Worm (Caenorhabditis elegans): ENCODE results near the gene nfyc-1.

The nfyc-1 gene

DNA sequence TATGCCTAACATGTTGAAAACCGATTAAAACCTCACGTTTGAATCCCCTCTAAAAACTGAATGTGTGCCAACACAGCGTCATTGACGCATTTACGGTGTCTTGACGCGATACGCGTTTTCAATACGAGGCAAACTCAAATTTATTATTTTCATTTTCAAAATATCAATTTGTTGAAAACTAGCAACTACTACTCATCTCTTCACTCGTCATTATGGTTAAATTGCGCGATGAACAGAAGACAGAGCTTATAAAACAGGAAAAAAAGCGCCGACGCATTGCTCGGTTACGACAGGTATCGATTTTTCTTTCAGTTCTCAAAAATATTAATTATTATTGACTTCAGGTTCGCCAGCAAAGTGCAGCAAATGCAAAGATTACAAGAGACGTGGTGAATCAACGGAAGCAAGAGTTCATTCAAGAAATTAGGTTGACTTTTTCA, 19.1 kb upstream of the nfyc-1 start, which contains the start of gene enee-1 (continued):
- no peak for TF ChIP-seq elt-1 (tag; optimal IDR thresholded peaks at IDR 0.05)
- no peak for TF ChIP-seq ceh-16 (tag; optimal IDR thresholded peaks at IDR 0.05)
- TF ChIP-seq tbx-2 (tag; optimal IDR thresholded peaks at IDR 0.05): peak; percentile 82
- peak; percentile 81 for TF ChIP-seq lin-39 (tag; optimal IDR thresholded peaks at IDR 0.05)
- peak; percentile 93 for TF ChIP-seq nhr-23 (tag; optimal IDR thresholded peaks at IDR 0.05)
- no peak for TF ChIP-seq egl-27 (tag; optimal IDR thresholded peaks at IDR 0.05)

DNA sequence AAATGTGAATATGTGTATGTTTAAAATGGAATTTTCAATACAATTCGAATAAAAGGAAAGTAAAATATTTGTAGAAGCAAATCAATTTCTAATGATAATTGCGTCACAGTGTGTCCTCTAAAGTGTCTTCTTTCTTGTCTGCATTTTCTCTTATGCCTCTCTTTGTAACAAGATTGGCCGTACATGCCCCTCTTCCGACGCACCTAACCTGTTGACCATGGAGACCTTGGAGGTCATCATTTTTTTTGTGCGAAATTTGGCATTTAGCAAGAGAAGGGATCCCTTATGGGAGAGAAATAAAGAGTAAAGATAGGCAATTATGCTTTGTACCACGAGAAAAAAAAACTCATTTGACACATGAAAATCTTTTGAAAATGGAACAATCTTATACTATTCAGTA, 15.4 kb upstream of the nfyc-1 start, which contains the start of gene F23F1.4:
TSS of gene F23F1.4 (minus strand) at position 141 of the 400 bp plus-strand sequence.
- TF ChIP-seq ceh-16 (tag; optimal IDR thresholded peaks at IDR 0.05) (no peak), ztf-4 (tag; optimal IDR thresholded peaks at IDR 0.05) (no peak), jun-1 (tag; optimal IDR thresholded peaks at IDR 0.05) (no peak), nhr-25 (tag; optimal IDR thresholded peaks at IDR 0.05) (peak; percentile 62)

DNA sequence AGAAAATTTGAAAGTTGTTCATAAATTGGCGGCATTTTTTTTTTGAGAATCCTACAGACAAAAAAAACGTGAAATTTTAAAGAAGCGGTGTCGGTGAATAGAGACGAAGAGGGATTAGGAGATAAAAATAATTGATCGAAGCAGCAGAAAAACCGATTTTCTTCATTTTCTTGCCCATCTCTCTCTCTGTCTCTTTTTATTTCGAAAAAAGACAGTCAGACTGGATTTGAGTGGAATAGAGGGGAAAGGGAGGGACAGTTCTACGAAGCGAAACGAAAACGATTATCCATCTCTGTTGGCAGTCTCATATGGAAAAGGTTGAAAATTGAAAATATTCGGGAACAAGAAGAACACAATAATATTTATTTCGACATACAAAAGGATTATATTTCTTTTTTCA, 14.1 kb upstream of the nfyc-1 start:
- TF ChIP-seq nhr-28 (tag; optimal IDR thresholded peaks at IDR 0.05) (no peak), nhr-25 (tag; optimal IDR thresholded peaks at IDR 0.05) (peak; percentile 45), jun-1 (tag; optimal IDR thresholded peaks at IDR 0.05) (no peak), hmg-11 (tag; optimal IDR thresholded peaks at IDR 0.05) (no peak), zag-1 (tag; optimal IDR thresholded peaks at IDR 0.05) (no peak), ceh-28 (tag; optimal IDR thresholded peaks at IDR 0.05) (no peak)

DNA sequence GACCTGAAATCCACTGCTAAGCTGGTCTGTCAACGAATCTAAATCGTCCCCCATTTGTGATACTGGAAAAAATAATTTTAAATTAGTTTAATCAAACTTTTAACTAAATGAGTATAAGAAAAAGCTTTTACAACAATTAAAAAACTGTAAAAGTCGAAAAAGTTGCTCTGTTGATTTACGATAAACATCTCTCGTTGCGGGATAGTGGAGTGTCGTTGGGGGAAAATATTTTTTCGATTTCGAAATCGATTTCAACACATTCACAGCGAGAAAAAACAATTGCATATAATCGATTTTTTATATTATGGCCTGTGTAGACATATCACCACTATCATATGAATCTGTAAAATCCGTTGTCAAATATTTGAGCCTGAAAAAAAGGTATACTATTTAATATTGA, 12.2 kb upstream of the nfyc-1 start, which contains the start of the genes F23F1.5 and fbxc-54:
TSS of gene F23F1.5 (minus strand) at position 64 of the 400 bp plus-strand sequence.
TSS of gene fbxc-54 (plus strand) at position 199 of the 400 bp plus-strand sequence.
- peak; percentile 2 for TF ChIP-seq lin-39 (tag; optimal IDR thresholded peaks at IDR 0.05)
- TF ChIP-seq R02D3.7 (tag; optimal IDR thresholded peaks at IDR 0.05): peak; percentile 58
- TF ChIP-seq sea-2 (GFP tag; optimal IDR thresholded peaks at IDR 0.05): no peak
- peak; percentile 44 for TF ChIP-seq ceh-28 (tag; optimal IDR thresholded peaks at IDR 0.05)
- no peak for TF ChIP-seq pha-4 (tag; optimal IDR thresholded peaks at IDR 0.05)
- TF ChIP-seq lin-15B (tag; optimal IDR thresholded peaks at IDR 0.05): peak; percentile 38
- TF ChIP-seq nhr-25 (tag; optimal IDR thresholded peaks at IDR 0.05): no peak
- TF ChIP-seq nfya-1 (tag; optimal IDR thresholded peaks at IDR 0.05; ENCODE audit: insufficient read depth): peak; percentile 41

DNA sequence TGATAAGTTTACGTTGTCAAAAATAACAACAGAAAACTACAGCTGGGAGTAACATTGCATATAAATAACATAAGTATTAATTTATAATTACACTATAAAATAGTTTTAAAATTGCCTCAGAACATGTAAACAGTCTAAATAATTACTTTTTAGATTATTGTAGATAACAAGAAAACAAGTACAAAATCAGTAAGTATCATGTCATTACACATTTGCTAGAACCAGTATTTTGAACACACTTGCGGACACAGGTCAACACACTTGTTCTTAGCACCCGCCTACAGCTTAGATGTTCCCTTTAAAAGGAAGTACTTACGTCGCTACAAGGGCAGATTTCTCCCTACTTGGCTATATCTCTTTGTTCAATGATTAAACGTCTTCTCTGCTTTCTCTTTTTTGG, 9.8 kb upstream of the nfyc-1 start, which contains the start of gene F23F1.2:
TSS of gene F23F1.2 (plus strand) at position 301 of the 400 bp plus-strand sequence.
- TF ChIP-seq nhr-67 (tag; optimal IDR thresholded peaks at IDR 0.05) (no peak), skn-1 (tag; optimal IDR thresholded peaks at IDR 0.05) (no peak), ceh-9 (tag; optimal IDR thresholded peaks at IDR 0.05) (no peak), lsy-12 (tag; optimal IDR thresholded peaks at IDR 0.05) (no peak), daf-12 (tag; optimal IDR thresholded peaks at IDR 0.05) (no peak), nhr-23 (tag; optimal IDR thresholded peaks at IDR 0.05) (no peak), elt-1 (tag; optimal IDR thresholded peaks at IDR 0.05) (no peak), elt-2 (tag; optimal IDR thresholded peaks at IDR 0.05) (no peak), R02D3.7 (tag; optimal IDR thresholded peaks at IDR 0.05) (no peak), fkh-2 (tag; optimal IDR thresholded peaks at IDR 0.05) (no peak), unc-62 (GFP tag; optimal IDR thresholded peaks at IDR 0.05) (no peak), egl-5 (tag; optimal IDR thresholded peaks at IDR 0.05) (no peak), nhr-28 (tag; optimal IDR thresholded peaks at IDR 0.05) (no peak), ama-1 (optimal IDR thresholded peaks at IDR 0.05) (no peak), ztf-4 (tag; optimal IDR thresholded peaks at IDR 0.05) (no peak)

DNA sequence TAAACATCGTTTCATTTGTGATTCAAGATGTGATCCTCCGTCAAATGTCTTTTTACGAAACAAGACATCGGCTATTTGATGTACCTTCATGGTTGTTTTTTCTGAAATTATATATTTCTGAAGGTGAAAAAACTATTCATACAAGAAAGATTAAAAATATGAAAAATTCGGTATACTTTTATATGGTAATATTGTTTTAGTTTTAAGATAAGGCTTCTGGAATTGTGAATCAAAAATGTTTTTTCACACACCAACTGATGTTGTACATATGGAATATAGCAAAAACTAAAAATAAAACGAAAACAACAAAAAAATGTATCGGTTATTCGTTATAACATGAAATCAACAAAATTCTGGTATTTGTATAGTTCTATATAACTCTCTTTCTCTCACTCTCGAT, 6.5 kb upstream of the nfyc-1 start, which contains the start of gene F23F1.6:
TSS of gene F23F1.6 (minus strand) at position 101 of the 400 bp plus-strand sequence.
- TF ChIP-seq nhr-77 (tag; optimal IDR thresholded peaks at IDR 0.05): no peak
- TF ChIP-seq daf-12 (tag; optimal IDR thresholded peaks at IDR 0.05): no peak
- TF ChIP-seq nhr-12 (tag; optimal IDR thresholded peaks at IDR 0.05): no peak
- no peak for TF ChIP-seq nhr-43 (tag; optimal IDR thresholded peaks at IDR 0.05; ENCODE audit: poor library complexity, severe bottlenecking)
- no peak for TF ChIP-seq aly-2 (tag; optimal IDR thresholded peaks at IDR 0.05)
- no peak for TF ChIP-seq nhr-11 (tag; optimal IDR thresholded peaks at IDR 0.05)
- TF ChIP-seq zag-1 (tag; optimal IDR thresholded peaks at IDR 0.05): no peak
- no peak for TF ChIP-seq sea-2 (GFP tag; optimal IDR thresholded peaks at IDR 0.05)

Data from whole organism, L3 larva.